Worm (Caenorhabditis elegans) whole organism, young adult: ENCODE results near the gene C45B11.8.
A peak's percentile ranks its signal among the peaks of the same experiment; 100 is the strongest.

Source experiments
- B0261.1 ChIP-seq: sonication (generic microtip); optimal IDR thresholded peaks from 2 replicates; lab custom pipeline; 2016; ENCODE audit warnings: mild to moderate bottlenecking, missing genetic modification characterization, moderate library complexity, missing compliant biosample characterization
- B0336.3 ChIP-seq: fragments of 200-800 bp; sonication (Bioruptor generic); IDR thresholded peaks from 2 replicates; pipeline ENCODE4 v1.3.6; 2022; ENCODE audit warnings: missing genetic modification characterization, missing compliant biosample characterization
- C17E4.6 ChIP-seq: fragments of 200-800 bp; sonication (Bioruptor generic); IDR thresholded peaks from 2 replicates; pipeline ENCODE4 v1.3.6; 2022; ENCODE audit warnings: missing genetic modification reagents, missing genetic modification characterization, missing compliant biosample characterization
- D2030.7 ChIP-seq: fragments of 200-800 bp; sonication (Bioruptor generic); IDR thresholded peaks from 2 replicates; pipeline ENCODE4 v1.3.6; 2022; ENCODE audit warnings: missing genetic modification reagents, missing genetic modification characterization, missing compliant biosample characterization
- F10E7.11 ChIP-seq: sonication (generic microtip); optimal IDR thresholded peaks from 2 replicates; lab custom pipeline; 2017; ENCODE audit warnings: mild to moderate bottlenecking, missing genetic modification characterization, moderate library complexity, missing compliant biosample characterization
- F23B12.7 ChIP-seq: sonication (generic microtip); optimal IDR thresholded peaks from 2 replicates; lab custom pipeline; 2017; ENCODE audit warnings: missing genetic modification characterization, mild to moderate bottlenecking, missing compliant biosample characterization, antibody characterized with exemption, moderate library complexity; ENCODE audit not compliant: insufficient read depth
- F49E8.2 ChIP-seq: sonication (generic microtip); optimal IDR thresholded peaks from 3 replicates; lab custom pipeline; 2017; ENCODE audit warnings: missing genetic modification characterization, mild to moderate bottlenecking, missing compliant biosample characterization, antibody characterized with exemption, moderate library complexity; ENCODE audit not compliant: insufficient read depth
- F52B5.7 ChIP-seq: sonication (generic microtip); optimal IDR thresholded peaks from 2 replicates; lab custom pipeline; 2016; ENCODE audit warnings: mild to moderate bottlenecking, missing genetic modification characterization, missing compliant biosample characterization
- T26A5.8 ChIP-seq: sonication (generic microtip); optimal IDR thresholded peaks from 2 replicates; lab custom pipeline; 2016; ENCODE audit warnings: missing genetic modification characterization, missing compliant biosample characterization
- Y53F4B.3 ChIP-seq: fragments of 200-800 bp; sonication (Bioruptor generic); IDR thresholded peaks from 2 replicates; pipeline ENCODE4 v1.3.6; 2022; ENCODE audit warnings: missing genetic modification reagents, missing genetic modification characterization, missing compliant biosample characterization
- Y53G8AR.9 ChIP-seq: fragments of 200-800 bp; sonication (Bioruptor generic); conservative IDR thresholded peaks from 2 replicates; pipeline ENCODE4 v1.3.6; 2022; ENCODE audit warnings: missing genetic modification reagents, missing genetic modification characterization, missing compliant biosample characterization
- Y56A3A.18 ChIP-seq: fragments of 200-800 bp; sonication (Bioruptor generic); IDR thresholded peaks from 2 replicates; pipeline ENCODE4 v1.3.6; 2022; ENCODE audit warnings: missing genetic modification reagents, missing genetic modification characterization, missing compliant biosample characterization
- Y67H2A.10 ChIP-seq: fragments of 200-800 bp; sonication (Bioruptor generic); conservative IDR thresholded peaks from 2 replicates; pipeline ENCODE4 v1.3.6; 2022; ENCODE audit warnings: missing genetic modification reagents, missing genetic modification characterization, missing compliant biosample characterization
- Y79H2A.3 ChIP-seq: fragments of 200-800 bp; sonication (Bioruptor generic); conservative IDR thresholded peaks from 2 replicates; pipeline ENCODE4 v1.3.6; 2022; ENCODE audit warnings: missing genetic modification reagents, missing genetic modification characterization, missing compliant biosample characterization
- akir-1 ChIP-seq: fragments of 200-800 bp; sonication (Bioruptor generic); optimal IDR thresholded peaks from 2 replicates; lab custom pipeline; 2018; ENCODE audit warnings: mild to moderate bottlenecking, missing genetic modification characterization, moderate library complexity, missing compliant biosample characterization
- ama-1 ChIP-seq, 3 experiments: fragments of 150-350 bp in 1 of 3; sonication (generic microtip) in 2 of 3; optimal IDR thresholded peaks; 2 replicates each; lab custom pipeline; 2014 to 2018; ENCODE audit warnings: missing biosample characterization in 2 of 3, missing genetic modification characterization in 2 of 3, missing genetic modification reagents in 2 of 3
- atf-7 ChIP-seq: sonication (generic microtip); optimal IDR thresholded peaks from 2 replicates; lab custom pipeline; 2017; ENCODE audit warnings: mild to moderate bottlenecking, missing genetic modification characterization, missing compliant biosample characterization
- athp-1 ChIP-seq: sonication (generic microtip); optimal IDR thresholded peaks from 2 replicates; lab custom pipeline; 2017; ENCODE audit warnings: mild to moderate bottlenecking, missing genetic modification characterization, missing compliant biosample characterization
- attf-3 ChIP-seq: fragments of 200-800 bp; sonication (Bioruptor generic); conservative IDR thresholded peaks from 2 replicates; pipeline ENCODE4 v1.3.6; 2022; ENCODE audit warnings: missing genetic modification reagents, missing genetic modification characterization, missing compliant biosample characterization
- bed-1 ChIP-seq: fragments of 200-800 bp; sonication (Bioruptor generic); IDR thresholded peaks from 2 replicates; pipeline ENCODE4 v1.3.6; 2022; ENCODE audit warnings: missing genetic modification reagents, missing genetic modification characterization, missing compliant biosample characterization
- ceh-100 ChIP-seq: fragments of 200-800 bp; sonication (Bioruptor generic); IDR thresholded peaks from 2 replicates; pipeline ENCODE4 v1.3.6; 2022; ENCODE audit warnings: missing genetic modification reagents, missing genetic modification characterization, missing compliant biosample characterization
- ceh-27 ChIP-seq: fragments of 200-800 bp; sonication (Bioruptor generic); optimal IDR thresholded peaks from 2 replicates; lab custom pipeline; 2018; ENCODE audit warnings: mild to moderate bottlenecking, missing genetic modification characterization, moderate library complexity, missing compliant biosample characterization
- die-1 ChIP-seq: sonication (generic microtip); optimal IDR thresholded peaks from 2 replicates; lab custom pipeline; 2016; ENCODE audit warnings: missing genotype, mild to moderate bottlenecking, missing genetic modification characterization, missing compliant biosample characterization
- dpl-1 ChIP-seq: fragments of 150-350 bp; optimal IDR thresholded peaks from 2 replicates; lab custom pipeline; 2014; ENCODE audit warnings: missing biosample characterization, missing genetic modification reagents, missing genetic modification characterization
- efl-1 ChIP-seq: fragments of 150-350 bp; optimal IDR thresholded peaks from 2 replicates; lab custom pipeline; 2014; ENCODE audit warnings: missing biosample characterization, missing genetic modification reagents, missing genetic modification characterization
- ets-4 ChIP-seq: fragments of 200-800 bp; sonication (Bioruptor generic); optimal IDR thresholded peaks from 2 replicates; lab custom pipeline; 2018; ENCODE audit warnings: mild to moderate bottlenecking, missing genetic modification characterization, missing compliant biosample characterization
- gei-17 ChIP-seq: fragments of 200-800 bp; sonication (Bioruptor generic); optimal IDR thresholded peaks from 2 replicates; lab custom pipeline; 2018; ENCODE audit warnings: mild to moderate bottlenecking, missing genetic modification characterization, missing compliant biosample characterization
- him-1 ChIP-seq: sonication (generic microtip); optimal IDR thresholded peaks from 2 replicates; lab custom pipeline; 2016; ENCODE audit warnings: missing genotype, missing genetic modification reagents, missing genetic modification characterization, missing compliant biosample characterization
- hlh-12 ChIP-seq: sonication (generic microtip); optimal IDR thresholded peaks from 2 replicates; lab custom pipeline; 2016; ENCODE audit warnings: missing genetic modification characterization, missing compliant biosample characterization
- hlh-26 ChIP-seq: fragments of 200-800 bp; sonication (Bioruptor generic); conservative IDR thresholded peaks from 2 replicates; pipeline ENCODE4 v1.3.6; 2022; ENCODE audit warnings: missing genetic modification reagents, missing genetic modification characterization, missing compliant biosample characterization
- hmg-1.2 ChIP-seq: fragments of 200-800 bp; sonication (Bioruptor generic); IDR thresholded peaks from 2 replicates; pipeline ENCODE4 v1.3.6; 2022; ENCODE audit warnings: missing genetic modification reagents, missing genetic modification characterization, missing compliant biosample characterization
- hrde-1 ChIP-seq: sonication (generic microtip); optimal IDR thresholded peaks from 2 replicates; lab custom pipeline; 2016; ENCODE audit warnings: missing genetic modification characterization, mild to moderate bottlenecking, missing compliant biosample characterization, moderate library complexity, missing genotype, missing genetic modification reagents, borderline replicate concordance
- hsf-1 ChIP-seq: fragments of 200-800 bp; sonication (Bioruptor generic); IDR thresholded peaks from 2 replicates; pipeline ENCODE4 v1.3.6; 2022; ENCODE audit warnings: missing genetic modification reagents, missing genetic modification characterization, missing compliant biosample characterization
- let-607 ChIP-seq, 2 experiments: fragments of 200-800 bp in 1 of 2; sonication (Bioruptor generic) in 1 of 2; sonication (generic microtip) in 1 of 2; optimal IDR thresholded peaks; 2 replicates each; lab custom pipeline; 2016 to 2018; ENCODE audit warnings: mild to moderate bottlenecking in 2 of 2, missing compliant biosample characterization in 2 of 2, missing genetic modification characterization in 2 of 2, moderate library complexity in 2 of 2, missing genotype in 1 of 2
- lin-40 ChIP-seq: sonication (generic microtip); optimal IDR thresholded peaks from 2 replicates; lab custom pipeline; 2016; ENCODE audit warnings: missing genetic modification characterization, mild to moderate bottlenecking, missing compliant biosample characterization, missing genotype, missing genetic modification reagents
- madf-10 ChIP-seq: sonication (generic microtip); optimal IDR thresholded peaks from 2 replicates; lab custom pipeline; 2016; ENCODE audit warnings: mild to moderate bottlenecking, missing genetic modification characterization, missing compliant biosample characterization
- madf-3 ChIP-seq: fragments of 200-800 bp; sonication (Bioruptor generic); IDR thresholded peaks from 2 replicates; pipeline ENCODE4 v1.3.6; 2022; ENCODE audit warnings: missing genetic modification reagents, missing genetic modification characterization, missing compliant biosample characterization
- madf-8 ChIP-seq: fragments of 200-800 bp; sonication (Bioruptor generic); conservative IDR thresholded peaks from 2 replicates; pipeline ENCODE4 v1.3.6; 2022; ENCODE audit warnings: missing genetic modification reagents, missing genetic modification characterization, missing compliant biosample characterization
- mcd-1 ChIP-seq: fragments of 200-800 bp; sonication (Bioruptor generic); IDR thresholded peaks from 2 replicates; pipeline ENCODE4 v1.3.6; 2022; ENCODE audit warnings: missing genetic modification reagents, missing genetic modification characterization, missing compliant biosample characterization
- nhr-80 ChIP-seq: sonication (generic microtip); optimal IDR thresholded peaks from 2 replicates; lab custom pipeline; 2016; ENCODE audit warnings: missing genetic modification characterization, missing compliant biosample characterization
- pbrm-1 ChIP-seq: fragments of 200-800 bp; sonication (Bioruptor generic); IDR thresholded peaks from 2 replicates; pipeline ENCODE4 v1.3.6; 2022; ENCODE audit warnings: missing genetic modification reagents, missing genetic modification characterization, missing compliant biosample characterization
- snpc-4 ChIP-seq, 5 experiments: fragments of 150-350 bp in 1 of 5; sonication (generic microtip) in 4 of 5; optimal IDR thresholded peaks; 2 replicates each; lab custom pipeline; 2014 to 2018; ENCODE audit warnings: missing genetic modification characterization in 5 of 5, missing biosample characterization in 3 of 5, antibody characterized with exemption in 2 of 5, mild to moderate bottlenecking in 2 of 5, missing compliant biosample characterization in 2 of 5, missing genotype in 2 of 5, moderate library complexity in 2 of 5, missing genetic modification reagents in 1 of 5
- tlf-1 ChIP-seq: fragments of 200-800 bp; sonication (Bioruptor generic); optimal IDR thresholded peaks from 2 replicates; lab custom pipeline; 2018; ENCODE audit warnings: mild to moderate bottlenecking, missing genetic modification characterization, missing compliant biosample characterization
- unc-130 ChIP-seq: sonication (generic microtip); optimal IDR thresholded peaks from 2 replicates; lab custom pipeline; 2016; ENCODE audit warnings: missing genetic modification reagents, missing genetic modification characterization, missing compliant biosample characterization
- unc-62 ChIP-seq: fragments of 150-350 bp; optimal IDR thresholded peaks from 2 replicates; lab custom pipeline; 2014; ENCODE audit warnings: missing biosample characterization, missing genetic modification reagents, missing genetic modification characterization
- ztf-18 ChIP-seq: sonication (generic microtip); optimal IDR thresholded peaks from 2 replicates; lab custom pipeline; 2016; ENCODE audit warnings: missing genotype, mild to moderate bottlenecking, missing genetic modification characterization, missing compliant biosample characterization
- ztf-22 ChIP-seq: fragments of 200-800 bp; sonication (Bioruptor generic); optimal IDR thresholded peaks from 2 replicates; lab custom pipeline; 2018; ENCODE audit warnings: mild to moderate bottlenecking, missing genetic modification characterization, moderate library complexity, missing compliant biosample characterization
- ztf-6 ChIP-seq: fragments of 200-800 bp; sonication (Bioruptor generic); IDR thresholded peaks from 2 replicates; pipeline ENCODE4 v1.3.6; 2022; ENCODE audit warnings: missing genetic modification reagents, missing genetic modification characterization, missing compliant biosample characterization

Gene C45B11.8

ce11 chrV:11069277-11069676 lies 28.7 kb downstream of the C45B11.8 start, which contains the start of gene T04C12.8 (continued):
- TF ChIP-seq Y56A3A.18 (GFP tag; lab: Robert Waterston, UW) (no peak), F10E7.11 (no peak), hlh-26 (GFP tag; lab: Robert Waterston, UW) (no peak), madf-8 (GFP tag; lab: Robert Waterston, UW) (no peak), akir-1 (GFP tag; lab: Kevin White, UChicago) (no peak), hmg-1.2 (GFP tag; lab: Robert Waterston, UW) (no peak), madf-3 (GFP tag; lab: Robert Waterston, UW) (no peak), T26A5.8 (tag; lab: Kevin White, UChicago) (no peak), ztf-22 (GFP tag; lab: Kevin White, UChicago) (peak; percentile 84), ztf-18 (tag; lab: Kevin White, UChicago) (no peak), lin-40 (tag; lab: Kevin White, UChicago) (peak; percentile 34), ztf-6 (GFP tag; lab: Robert Waterston, UW) (no peak), madf-10 (tag; lab: Kevin White, UChicago) (no peak), hlh-12 (tag; lab: Kevin White, UChicago) (no peak), pbrm-1 (GFP tag; lab: Robert Waterston, UW) (no peak), F23B12.7 (tag; lab: Kevin White, UChicago) (no peak), F49E8.2 (tag; lab: Kevin White, UChicago) (no peak), athp-1 (no peak), attf-3 (GFP tag; lab: Robert Waterston, UW) (no peak), B0336.3 (GFP tag; lab: Robert Waterston, UW) (0 out of 2 replicates have a peak, but pooled peaks have one; percentile 24), Y67H2A.10 (no peak), hsf-1 (GFP tag; lab: Robert Waterston, UW) (no peak), hrde-1 (tag; lab: Kevin White, UChicago) (no peak), Y53F4B.3 (GFP tag; lab: Robert Waterston, UW) (no peak), C17E4.6 (GFP tag; lab: Robert Waterston, UW) (no peak), tlf-1 (peak; percentile 46), F52B5.7 (tag; lab: Kevin White, UChicago) (no peak), D2030.7 (no peak), unc-62 (GFP tag; lab: Kevin White, UChicago) (peak; percentile 88), die-1 (tag; lab: Kevin White, UChicago) (no peak), ama-1 (optimal IDR thresholded peaks at IDR 0.05; lab: Kevin White, UChicago) (no peak), ama-1 (GFP tag; optimal IDR thresholded peaks at IDR 0.05; lab: Kevin White, UChicago) (no peak), mcd-1 (no peak), gei-17 (GFP tag; lab: Kevin White, UChicago) (no peak), unc-130 (GFP tag; lab: Kevin White, UChicago) (no peak), nhr-80 (tag; lab: Kevin White, UChicago) (peak; percentile 95), snpc-4 (GFP tag; optimal IDR thresholded peaks at IDR 0.05; lab: Kevin White, UChicago) (no peak), snpc-4 (tag; optimal IDR thresholded peaks at IDR 0.05; lab: Kevin White, UChicago) (peak in 1 of 4 experiments; percentile 14), B0261.1 (no peak), him-1 (no peak), efl-1 (GFP tag; lab: Kevin White, UChicago) (no peak), ceh-27 (GFP tag; lab: Kevin White, UChicago) (no peak), bed-1 (GFP tag; lab: Robert Waterston, UW) (no peak), atf-7 (peak; percentile 79), dpl-1 (no peak), Y53G8AR.9 (GFP tag; lab: Robert Waterston, UW) (no peak), Y79H2A.3 (GFP tag; lab: Robert Waterston, UW) (no peak), ceh-100 (GFP tag; lab: Robert Waterston, UW) (no peak), ets-4 (peak; percentile 2), let-607 (tag; optimal IDR thresholded peaks at IDR 0.05; lab: Kevin White, UChicago) (peak in 1 of 2 experiments; percentile 27)
